Fruit fly (Drosophila melanogaster) Kc167 (cell line): ENCODE measurements around the gene Rsf1.

Experiments used
- Myc ChIP-seq: fragments of >200 bp; optimal IDR thresholded peaks from 2 replicates; lab custom pipeline; 2017; ENCODE audit warnings: missing external identifiers
- Sin3A ChIP-seq: fragments of >200 bp; optimal IDR thresholded peaks from 2 replicates; lab custom pipeline; 2018; ENCODE audit warnings: missing external identifiers
- h ChIP-seq: fragments of >200 bp; optimal IDR thresholded peaks from 3 replicates; lab custom pipeline; 2018; ENCODE audit warnings: missing external identifiers
- insv ChIP-seq: fragments of >200 bp; optimal IDR thresholded peaks from 3 replicates; lab custom pipeline; 2018; ENCODE audit warnings: missing external identifiers
- psq ChIP-seq: fragments of >200 bp; optimal IDR thresholded peaks from 2 replicates; lab custom pipeline; 2017; ENCODE audit warnings: missing external identifiers
- ttk ChIP-seq: sonication (Bioruptor generic); optimal IDR thresholded peaks from 2 replicates; lab custom pipeline; 2017; ENCODE audit warnings: missing external identifiers

DNA sequence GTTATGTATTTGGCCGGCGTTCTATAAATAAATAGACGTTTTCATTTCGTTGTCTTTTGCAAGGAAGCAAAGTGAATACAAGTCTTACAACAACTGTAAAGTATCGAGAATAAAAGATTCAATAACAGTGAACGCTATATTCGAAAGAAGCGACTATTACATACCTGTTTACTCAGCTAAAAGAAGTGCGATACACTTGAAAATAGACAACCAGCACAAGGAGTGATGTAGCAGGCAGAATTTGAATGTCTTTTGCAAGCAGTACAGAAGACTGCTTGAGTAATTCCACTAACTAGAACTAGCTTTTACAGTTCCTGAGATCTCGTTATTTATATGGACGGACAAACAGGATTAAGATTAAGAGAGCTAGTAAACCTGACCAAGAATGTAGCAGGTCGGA, 35.0 kb upstream of the Rsf1 start:
- TF ChIP-seq ttk (lab: Kevin White, UChicago) (no peak), h (lab: Kevin White, UChicago) (no peak), psq (lab: Kevin White, UChicago) (no peak), Myc (lab: Kevin White, UChicago) (no peak), Sin3A (lab: Kevin White, UChicago) (no peak), insv (no peak)
